Fruit fly (Drosophila melanogaster): ENCODE measurements around the gene CG11601.

The CG11601 gene

DNA sequence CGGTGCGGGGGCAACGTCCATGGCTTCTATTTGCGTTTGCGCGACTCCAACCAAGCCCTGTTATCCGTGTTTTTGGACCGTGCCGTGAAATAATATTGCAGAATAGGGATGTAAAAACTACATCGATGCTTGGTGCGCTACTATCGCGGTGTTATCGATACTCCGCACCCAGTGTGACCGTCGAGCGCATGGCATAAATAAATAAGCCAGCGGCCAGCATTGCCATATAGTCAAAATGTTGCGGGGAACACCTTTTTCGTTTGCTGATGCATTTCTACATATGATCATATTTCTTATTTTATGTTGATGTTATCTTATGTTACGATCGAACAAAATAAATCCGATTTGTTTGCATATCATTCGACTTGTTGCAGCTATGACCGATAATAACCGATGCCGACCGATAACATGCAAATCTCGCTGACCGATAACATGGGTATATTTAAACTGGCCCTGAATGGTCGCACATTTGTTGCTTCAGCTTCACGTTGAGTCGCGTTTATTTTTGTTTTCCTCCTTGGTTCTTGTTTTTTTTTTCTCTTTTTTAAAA is 5.9 kb downstream of the CG11601 start, which contains the start of gene smo (continued):
- TF ChIP-seq CG2875 (GFP tag; optimal IDR thresholded peaks at IDR 0.05) (no peak), CG1832 (GFP tag; optimal IDR thresholded peaks at IDR 0.05) (no peak), Mad (GFP tag; optimal IDR thresholded peaks at IDR 0.05) (peak; percentile 51), Ravus (GFP tag; IDR thresholded peaks at IDR 0.05) (no peak), CG13287 (GFP tag; IDR thresholded peaks at IDR 0.05; ENCODE audit: partially characterized antibody) (peak; percentile 90), tgo (GFP tag; IDR thresholded peaks at IDR 0.05) (no peak), Doc3 (GFP tag; IDR thresholded peaks at IDR 0.05; ENCODE audit: partially characterized antibody) (peak; percentile 75), MESR4 (GFP tag; optimal IDR thresholded peaks at IDR 0.05) (peak; percentile 67), her (GFP tag; optimal IDR thresholded peaks at IDR 0.05) (peak; percentile 22), CG31365 (tag; optimal IDR thresholded peaks at IDR 0.05) (no peak), klu (GFP tag; IDR thresholded peaks at IDR 0.05) (no peak), Abd-B (GFP tag; optimal IDR thresholded peaks at IDR 0.05) (peak; percentile 80), H15 (GFP tag; IDR thresholded peaks at IDR 0.05) (no peak), twi (tag; optimal IDR thresholded peaks at IDR 0.05) (peak; percentile 25), CG18599 (GFP tag; optimal IDR thresholded peaks at IDR 0.05) (no peak), Mes4 (GFP tag; optimal IDR thresholded peaks at IDR 0.05) (peak; percentile 29), pita (GFP tag; optimal IDR thresholded peaks at IDR 0.05) (no peak), ind (GFP tag; optimal IDR thresholded peaks at IDR 0.05) (peak; percentile 26), Hr39 (optimal IDR thresholded peaks at IDR 0.05) (no peak), Sox102F (GFP tag; optimal IDR thresholded peaks at IDR 0.05) (no peak), Myb (GFP tag; optimal IDR thresholded peaks at IDR 0.05) (peak; percentile 70), CG2202 (tag; optimal IDR thresholded peaks at IDR 0.05) (no peak), chif (GFP tag; optimal IDR thresholded peaks at IDR 0.05) (peak; percentile 29 to 48), Poxn (GFP tag; IDR thresholded peaks at IDR 0.05) (no peak), Side (GFP tag; optimal IDR thresholded peaks at IDR 0.05) (peak; percentile 73), CG8388 (GFP tag; optimal IDR thresholded peaks at IDR 0.05) (no peak), BEAF-32 (GFP tag; optimal IDR thresholded peaks at IDR 0.05) (peak; percentile 97), CG4854 (GFP tag; optimal IDR thresholded peaks at IDR 0.05) (no peak), kah (GFP tag; optimal IDR thresholded peaks at IDR 0.05) (no peak), CG18619 (GFP tag; optimal IDR thresholded peaks at IDR 0.05) (no peak), PHDP (tag; optimal IDR thresholded peaks at IDR 0.05) (peak; percentile 32), pan (optimal IDR thresholded peaks at IDR 0.05) (no peak), pan (GFP tag; optimal IDR thresholded peaks at IDR 0.05 in 1 of 2, IDR thresholded peaks at IDR 0.05 in 1 of 2) (no peak), CG11456 (GFP tag; IDR thresholded peaks at IDR 0.05) (0 out of 3 replicates have a peak, but pooled peaks have one; percentile 35), CG3995 (GFP tag; optimal IDR thresholded peaks at IDR 0.05) (peak; percentile 57), CG11696 (GFP tag; IDR thresholded peaks at IDR 0.05) (no peak), CG18476 (GFP tag; optimal IDR thresholded peaks at IDR 0.05) (no peak), eve (GFP tag; optimal IDR thresholded peaks at IDR 0.05) (no peak), gsb-n (tag; optimal IDR thresholded peaks at IDR 0.05) (no peak), phol (tag; optimal IDR thresholded peaks at IDR 0.05) (peak; percentile 64), nau (GFP tag; optimal IDR thresholded peaks at IDR 0.05) (no peak), CG10654 (GFP tag; optimal IDR thresholded peaks at IDR 0.05) (peak; percentile 56), CG13424 (tag; optimal IDR thresholded peaks at IDR 0.05) (peak; percentile 4), CG8944 (GFP tag; optimal IDR thresholded peaks at IDR 0.05) (peak; percentile 54), CG8924 (tag; optimal IDR thresholded peaks at IDR 0.05) (peak; percentile 16), Nf-YC (tag; optimal IDR thresholded peaks at IDR 0.05) (peak; percentile 28), C15 (GFP tag; IDR thresholded peaks at IDR 0.05) (no peak), CG15073 (GFP tag; optimal IDR thresholded peaks at IDR 0.05) (no peak), ab (GFP tag; optimal IDR thresholded peaks at IDR 0.05) (no peak), CG43689 (GFP tag; IDR thresholded peaks at IDR 0.05) (no peak), sqz (GFP tag; optimal IDR thresholded peaks at IDR 0.05) (no peak)

Data from whole organism, embryonic.